Fruit fly (Drosophila melanogaster): Measurements from ENCODE around the gene CG5665.

CG5665 gene

dm6 chr3L:20361389-20361788 lies 3.1 kb downstream of the CG5665 start, which contains the start of gene Prim2:
Gene Prim2 (minus strand): TSS chr3L:20361585.
- no peak for TF ChIP-seq Hr38 (GFP tag; optimal IDR thresholded peaks at IDR 0.05)
- TF ChIP-seq ss (GFP tag; optimal IDR thresholded peaks at IDR 0.05) = no peak
- no peak for TF ChIP-seq CG3032 (tag; optimal IDR thresholded peaks at IDR 0.05)
- TF ChIP-seq CG11294 (GFP tag; IDR thresholded peaks at IDR 0.05) = no peak
- TF ChIP-seq acj6 (GFP tag; optimal IDR thresholded peaks at IDR 0.05) = no peak
- no peak for TF ChIP-seq CG32006 (GFP tag; optimal IDR thresholded peaks at IDR 0.05)
- TF ChIP-seq CG8119 (GFP tag; IDR thresholded peaks at IDR 0.05) = no peak
- no peak for TF ChIP-seq CG6792 (GFP tag; optimal IDR thresholded peaks at IDR 0.05)
- TF ChIP-seq CG15336 (GFP tag; IDR thresholded peaks at IDR 0.05) = no peak
- no peak for TF ChIP-seq OdsH (GFP tag; optimal IDR thresholded peaks at IDR 0.05)
- no peak for TF ChIP-seq Gug (GFP tag; IDR thresholded peaks at IDR 0.05)
- no peak for TF ChIP-seq lz (GFP tag; optimal IDR thresholded peaks at IDR 0.05)

dm6 chr3L:20366074-20366473 lies 7.8 kb downstream of the CG5665 start:
- TF ChIP-seq CG11902 (GFP tag; optimal IDR thresholded peaks at IDR 0.05) (no peak), CG3032 (tag; optimal IDR thresholded peaks at IDR 0.05) (no peak), Eip93F (GFP tag; optimal IDR thresholded peaks at IDR 0.05) (no peak), CG16779 (tag; optimal IDR thresholded peaks at IDR 0.05) (no peak), CG3919 (GFP tag; optimal IDR thresholded peaks at IDR 0.05) (no peak), dac (GFP tag; optimal IDR thresholded peaks at IDR 0.05) (no peak), Sox14 (GFP tag; optimal IDR thresholded peaks at IDR 0.05) (no peak), CG6163 (GFP tag; IDR thresholded peaks at IDR 0.05) (no peak), esn (GFP tag; optimal IDR thresholded peaks at IDR 0.05) (no peak), topi (GFP tag; optimal IDR thresholded peaks at IDR 0.05) (no peak), svp (GFP tag) (no peak), pdm3 (GFP tag; optimal IDR thresholded peaks at IDR 0.05) (no peak), Sox102F (GFP tag; optimal IDR thresholded peaks at IDR 0.05) (no peak), Blimp-1 (GFP tag; optimal IDR thresholded peaks at IDR 0.05) (no peak), Ets96B (tag; optimal IDR thresholded peaks at IDR 0.05) (no peak), lz (GFP tag; optimal IDR thresholded peaks at IDR 0.05) (no peak), CG31627 (GFP tag; optimal IDR thresholded peaks at IDR 0.05) (no peak), CG11762 (GFP tag; optimal IDR thresholded peaks at IDR 0.05; ENCODE audit: insufficient read depth) (no peak)

- TF ChIP-seq Met (GFP tag; optimal IDR thresholded peaks at IDR 0.05) (no peak), OdsH (GFP tag; optimal IDR thresholded peaks at IDR 0.05) (no peak), fd59A (GFP tag; optimal IDR thresholded peaks at IDR 0.05) (no peak), dac (GFP tag; optimal IDR thresholded peaks at IDR 0.05) (no peak), Lpt (GFP tag; optimal IDR thresholded peaks at IDR 0.05) (no peak), CG15336 (GFP tag; IDR thresholded peaks at IDR 0.05) (peak; percentile 33; the same call in 1 of the 2 replicates), Sox14 (GFP tag; optimal IDR thresholded peaks at IDR 0.05) (no peak), CG1621 (tag; optimal IDR thresholded peaks at IDR 0.05) (peak; percentile 59), eg (GFP tag; IDR thresholded peaks at IDR 0.05) (peak; percentile 28; the same call in 1 of the 3 replicates), CG8119 (GFP tag; IDR thresholded peaks at IDR 0.05) (peak; percentile 39; the same call in 1 of the 3 replicates), CG6854 (GFP tag; optimal IDR thresholded peaks at IDR 0.05) (peak; percentile 48), CG4318 (GFP tag; optimal IDR thresholded peaks at IDR 0.05) (no peak)
These were observed 8.5 kb downstream of the CG5665 start, which contains the start of the genes Toll-9 and in for dm6 chr3L:20366674-20367372. Gene Toll-9 (minus strand): TSS chr3L:20366724. Gene in (plus strand): TSS chr3L:20367198.

- TF ChIP-seq Hr39 (GFP tag; optimal IDR thresholded peaks at IDR 0.05) = no peak
- no peak for TF ChIP-seq achi (GFP tag; optimal IDR thresholded peaks at IDR 0.05)
- TF ChIP-seq Met (GFP tag; optimal IDR thresholded peaks at IDR 0.05) = no peak
These were observed 11.7 kb downstream of the CG5665 start, which contains the start of gene CG13247 for dm6 chr3L:20370013-20370412. Gene CG13247 (plus strand): TSS chr3L:20370313.

Data from whole organism, prepupa.